Fruit fly (Drosophila melanogaster) whole organism, embryonic: ENCODE results near the gene IM33.

Experiments used
- Aef1 ChIP-seq: fragments of 200-800 bp; sonication (Bioruptor generic); IDR thresholded peaks from 3 replicates; pipeline ENCODE4 v1.3.6; 2022; ENCODE audit warnings: missing biosample characterization, missing genetic modification characterization
- B-H1 ChIP-seq: fragments of 200-800 bp; sonication (Bioruptor generic); IDR thresholded peaks from 3 replicates; pipeline ENCODE4 v1.3.6; 2022; ENCODE audit warnings: missing biosample characterization, missing genetic modification characterization
- CG1024 ChIP-seq: fragments of 200-800 bp; sonication (Bioruptor generic); IDR thresholded peaks from 2 replicates; pipeline ENCODE4 v1.3.6; 2022; ENCODE audit warnings: missing biosample characterization, missing genetic modification characterization
- CG11456 ChIP-seq: fragments of 200-800 bp; sonication (Bioruptor generic); IDR thresholded peaks from 3 replicates; pipeline ENCODE4 v1.3.6; 2022; ENCODE audit warnings: missing biosample characterization, missing genetic modification characterization
- CG12104 ChIP-seq: fragments of 200-800 bp; sonication (Bioruptor generic); optimal IDR thresholded peaks from 3 replicates; lab custom pipeline; 2016; ENCODE audit warnings: missing biosample characterization, missing genetic modification characterization
- CG12219 ChIP-seq: fragments of 200-800 bp; sonication (Bioruptor generic); optimal IDR thresholded peaks from 3 replicates; lab custom pipeline; 2018; ENCODE audit warnings: missing biosample characterization, mild to moderate bottlenecking, missing genetic modification characterization
- CG15073 ChIP-seq: fragments of 200-800 bp; sonication (Bioruptor generic); optimal IDR thresholded peaks from 2 replicates; lab custom pipeline; 2016; ENCODE audit warnings: missing biosample characterization, missing genetic modification characterization
- CG15269 ChIP-seq: fragments of 200-800 bp; sonication (Bioruptor generic); optimal IDR thresholded peaks from 2 replicates; lab custom pipeline; 2018; ENCODE audit warnings: missing biosample characterization, mild to moderate bottlenecking, missing genetic modification characterization, moderate library complexity
- CG1529 ChIP-seq: fragments of 200-800 bp; sonication (Bioruptor generic); optimal IDR thresholded peaks from 3 replicates; lab custom pipeline; 2018; ENCODE audit warnings: missing biosample characterization, missing genetic modification characterization
- CG17359 ChIP-seq: fragments of 200-800 bp; sonication (Bioruptor generic); optimal IDR thresholded peaks from 3 replicates; lab custom pipeline; 2018; ENCODE audit warnings: missing biosample characterization, mild to moderate bottlenecking, missing genetic modification characterization, moderate library complexity
- CG18262 ChIP-seq: fragments of 200-800 bp; optimal IDR thresholded peaks from 3 replicates; lab custom pipeline; 2019; ENCODE audit warnings: missing biosample characterization, mild to moderate bottlenecking, missing genetic modification characterization, moderate library complexity
- CG2875 ChIP-seq: fragments of 200-800 bp; sonication (Bioruptor generic); optimal IDR thresholded peaks from 2 replicates; lab custom pipeline; 2017; ENCODE audit warnings: missing biosample characterization, mild to moderate bottlenecking, missing genetic modification characterization, missing genetic modification reagents
- CG3065 ChIP-seq: fragments of 200-800 bp; sonication (Bioruptor generic); optimal IDR thresholded peaks from 2 replicates; lab custom pipeline; 2016; ENCODE audit warnings: missing biosample characterization, missing genetic modification characterization
- CG31365 ChIP-seq: fragments of 200-800 bp; sonication (Bioruptor generic); optimal IDR thresholded peaks from 2 replicates; lab custom pipeline; 2018; ENCODE audit warnings: missing biosample characterization, mild to moderate bottlenecking, missing genetic modification characterization
- CG32767 ChIP-seq: fragments of 200-800 bp; sonication (Bioruptor generic); IDR thresholded peaks from 2 replicates; pipeline ENCODE4 v1.3.6; 2022; ENCODE audit warnings: missing biosample characterization, missing genetic modification characterization
- CG4820 ChIP-seq: fragments of 200-800 bp; sonication (Bioruptor generic); optimal IDR thresholded peaks from 3 replicates; lab custom pipeline; 2016; ENCODE audit warnings: missing biosample characterization, missing genetic modification characterization
- CoRest ChIP-seq: fragments of 200-800 bp; sonication (Bioruptor generic); optimal IDR thresholded peaks from 3 replicates; lab custom pipeline; 2018; ENCODE audit warnings: missing biosample characterization, mild to moderate bottlenecking, missing genetic modification characterization, moderate library complexity
- Dll ChIP-seq: fragments of 200-800 bp; sonication (Bioruptor generic); IDR thresholded peaks from 4 replicates; pipeline ENCODE4 v1.3.6; 2022; ENCODE audit warnings: missing biosample characterization, missing genetic modification characterization; ENCODE audit not compliant: partially characterized antibody
- Doc2 ChIP-seq: fragments of 200-800 bp; sonication (Bioruptor generic); IDR thresholded peaks from 2 replicates; pipeline ENCODE4 v1.3.6; 2022; ENCODE audit warnings: missing biosample characterization, missing genetic modification characterization
- Doc3 ChIP-seq: fragments of 200-800 bp; sonication (Bioruptor generic); IDR thresholded peaks from 3 replicates; pipeline ENCODE4 v1.3.6; 2022; ENCODE audit warnings: missing biosample characterization, missing genetic modification characterization; ENCODE audit not compliant: partially characterized antibody
- Dp ChIP-seq: fragments of 200-800 bp; sonication (Bioruptor generic); optimal IDR thresholded peaks from 2 replicates; lab custom pipeline; 2018; ENCODE audit warnings: missing biosample characterization, mild to moderate bottlenecking, missing genetic modification characterization, moderate library complexity
- E2f2 ChIP-seq: fragments of 200-800 bp; sonication (Bioruptor generic); IDR thresholded peaks from 2 replicates; pipeline ENCODE4 v1.3.6; 2022; ENCODE audit warnings: missing biosample characterization, missing genetic modification characterization
- H2.0 ChIP-seq: fragments of 200-800 bp; sonication (Bioruptor generic); IDR thresholded peaks from 2 replicates; pipeline ENCODE4 v1.3.6; 2022; ENCODE audit warnings: missing biosample characterization, missing genetic modification characterization
- HLH4C ChIP-seq: fragments of 200-800 bp; sonication (Bioruptor generic); IDR thresholded peaks from 3 replicates; pipeline ENCODE4 v1.3.6; 2022; ENCODE audit warnings: missing biosample characterization, missing genetic modification characterization; ENCODE audit not compliant: partially characterized antibody
- NC2α ChIP-seq: fragments of 200-800 bp; sonication (Bioruptor generic); optimal IDR thresholded peaks from 2 replicates; lab custom pipeline; 2016; ENCODE audit warnings: missing biosample characterization, missing genetic modification characterization
- NC2β ChIP-seq: fragments of 200-800 bp; sonication (Bioruptor generic); optimal IDR thresholded peaks from 2 replicates; lab custom pipeline; 2016; ENCODE audit warnings: missing biosample characterization, missing genetic modification characterization
- Nf-YA ChIP-seq: fragments of 200-800 bp; sonication (Bioruptor generic); IDR thresholded peaks from 2 replicates; pipeline ENCODE4 v1.3.6; 2022; ENCODE audit warnings: missing biosample characterization, missing genetic modification characterization
- Opbp ChIP-seq: fragments of 200-800 bp; sonication (Bioruptor generic); IDR thresholded peaks from 3 replicates; pipeline ENCODE4 v1.3.6; 2022; ENCODE audit warnings: missing biosample characterization, missing genetic modification characterization; ENCODE audit not compliant: partially characterized antibody
- Tbp ChIP-seq: fragments of >200 bp; optimal IDR thresholded peaks from 2 replicates; lab custom pipeline; 2018; ENCODE audit warnings: missing biosample characterization, missing genetic modification characterization
- Vsx1 ChIP-seq: fragments of 200-800 bp; sonication (Bioruptor generic); optimal IDR thresholded peaks from 2 replicates; lab custom pipeline; 2017; ENCODE audit warnings: missing biosample characterization, mild to moderate bottlenecking, missing genetic modification characterization, missing genetic modification reagents
- ab ChIP-seq: fragments of 200-800 bp; sonication (Bioruptor generic); optimal IDR thresholded peaks from 2 replicates; lab custom pipeline; 2016; ENCODE audit warnings: missing biosample characterization, missing genetic modification characterization
- ac ChIP-seq: fragments of 200-800 bp; sonication (Bioruptor generic); optimal IDR thresholded peaks from 3 replicates; lab custom pipeline; 2017; ENCODE audit warnings: missing biosample characterization, mild to moderate bottlenecking, missing genetic modification characterization
- al ChIP-seq: fragments of 200-800 bp; sonication (Bioruptor generic); IDR thresholded peaks from 2 replicates; pipeline ENCODE4 v1.3.6; 2022; ENCODE audit warnings: missing biosample characterization, missing genetic modification characterization
- az2 ChIP-seq: fragments of 200-800 bp; sonication (Bioruptor generic); optimal IDR thresholded peaks from 3 replicates; lab custom pipeline; 2016; ENCODE audit warnings: missing biosample characterization, missing genetic modification characterization
- br ChIP-seq: fragments of >200 bp; optimal IDR thresholded peaks from 2 replicates; lab custom pipeline; 2017
- croc ChIP-seq: fragments of 200-800 bp; sonication (Bioruptor generic); conservative IDR thresholded peaks from 3 replicates; pipeline ENCODE4 v1.3.6; 2022; ENCODE audit warnings: missing biosample characterization, missing genetic modification characterization
- cwo ChIP-seq: fragments of 200-800 bp; sonication (Bioruptor generic); optimal IDR thresholded peaks from 3 replicates; lab custom pipeline; 2017; ENCODE audit warnings: missing biosample characterization, missing genetic modification characterization, mild to moderate bottlenecking, moderate library complexity, missing genetic modification reagents
- dpn ChIP-seq, 2 experiments: fragments of 200-800 bp; sonication (Bioruptor generic); optimal IDR thresholded peaks; 3 replicates each; lab custom pipeline; 2016; ENCODE audit warnings: missing biosample characterization in 2 of 2, missing genetic modification characterization in 2 of 2
- gcm2 ChIP-seq: fragments of 200-800 bp; sonication (Bioruptor generic); optimal IDR thresholded peaks from 2 replicates; lab custom pipeline; 2016; ENCODE audit warnings: missing biosample characterization, missing genetic modification characterization
- her ChIP-seq: fragments of 200-800 bp; sonication (Bioruptor generic); optimal IDR thresholded peaks from 2 replicates; lab custom pipeline; 2016; ENCODE audit warnings: missing biosample characterization, missing genetic modification characterization
- hkb ChIP-seq, 2 experiments: fragments of 200-800 bp in 1 of 2; fragments of >200 bp in 1 of 2; sonication (Bioruptor generic) in 1 of 2; IDR thresholded peaks in 1 of 2; optimal IDR thresholded peaks in 1 of 2; 2 replicates each; pipeline versions ENCODE4 v1.3.6 to Lab custom; 2017 to 2022; ENCODE audit warnings: missing biosample characterization in 1 of 2, missing genetic modification characterization in 1 of 2
- jigr1 ChIP-seq: fragments of 200-800 bp; sonication (Bioruptor generic); IDR thresholded peaks from 3 replicates; pipeline ENCODE4 v1.3.6; 2022; ENCODE audit warnings: missing biosample characterization, missing genetic modification characterization
- maf-S ChIP-seq: fragments of 200-800 bp; sonication (Bioruptor generic); optimal IDR thresholded peaks from 2 replicates; lab custom pipeline; 2016; ENCODE audit warnings: missing biosample characterization, missing genetic modification characterization
- mam ChIP-seq: fragments of 200-800 bp; sonication (Bioruptor generic); optimal IDR thresholded peaks from 3 replicates; lab custom pipeline; 2016; ENCODE audit warnings: missing biosample characterization, missing genetic modification characterization
- pfk ChIP-seq: fragments of 200-800 bp; sonication (Bioruptor generic); optimal IDR thresholded peaks from 2 replicates; lab custom pipeline; 2018; ENCODE audit warnings: missing biosample characterization, mild to moderate bottlenecking, missing genetic modification characterization, moderate library complexity
- run ChIP-seq: fragments of 200-800 bp; sonication (Bioruptor generic); optimal IDR thresholded peaks from 3 replicates; lab custom pipeline; 2018; ENCODE audit warnings: missing biosample characterization, mild to moderate bottlenecking, missing genetic modification characterization
- sc ChIP-seq, 3 experiments: fragments of >200 bp in 2 of 3; fragments of 200-800 bp in 1 of 3; sonication (Bioruptor generic) in 1 of 3; optimal IDR thresholded peaks; 2 replicates in 2 of 3; 3 replicates in 1 of 3; lab custom pipeline; 2017; ENCODE audit warnings: mild to moderate bottlenecking in 1 of 3, missing biosample characterization in 1 of 3, missing genetic modification characterization in 1 of 3, missing genetic modification reagents in 1 of 3
- seq ChIP-seq: fragments of 200-800 bp; sonication (Bioruptor generic); IDR thresholded peaks from 2 replicates; pipeline ENCODE4 v1.3.6; 2022; ENCODE audit warnings: missing biosample characterization, missing genetic modification characterization
- shn ChIP-seq: fragments of 200-800 bp; sonication (Bioruptor generic); optimal IDR thresholded peaks from 3 replicates; lab custom pipeline; 2016; ENCODE audit warnings: missing biosample characterization, missing genetic modification characterization
- stwl ChIP-seq: fragments of 200-800 bp; sonication (Bioruptor generic); optimal IDR thresholded peaks from 3 replicates; lab custom pipeline; 2018; ENCODE audit warnings: missing biosample characterization, mild to moderate bottlenecking, missing genetic modification characterization, moderate library complexity
- sug ChIP-seq: fragments of 200-800 bp; optimal IDR thresholded peaks from 2 replicates; lab custom pipeline; 2019; ENCODE audit warnings: missing biosample characterization, mild to moderate bottlenecking, missing genetic modification characterization, moderate library complexity

The IM33 gene

dm6 chr2L:3703260-3703659, 6.8 kb upstream of the IM33 start, which contains the start of gene CG2816 (continued):
- no peak for TF ChIP-seq stwl (tag; lab: Kevin White, UChicago)
- TF ChIP-seq CG32767 (GFP tag; lab: Robert Waterston, UW), result 0 out of 2 replicates have a peak, but pooled peaks have one; percentile 14
- TF ChIP-seq NC2α (GFP tag; lab: Kevin White, UChicago), result no peak
- no peak for TF ChIP-seq ac
- TF ChIP-seq CG1024 (GFP tag; lab: Robert Waterston, UW), result no peak
- no peak for TF ChIP-seq gcm2
- TF ChIP-seq CG12219 (GFP tag; lab: Kevin White, UChicago), result peak; percentile 59
- peak; percentile 59 for TF ChIP-seq sug
- TF ChIP-seq CG15073 (GFP tag; lab: Kevin White, UChicago), result no peak
- no peak for TF ChIP-seq Dll (GFP tag; lab: Robert Waterston, UW)
- TF ChIP-seq Vsx1, result no peak
- TF ChIP-seq mam, result peak; percentile 96
- TF ChIP-seq B-H1 (GFP tag; lab: Robert Waterston, UW), result no peak
- no peak for TF ChIP-seq run (tag; lab: Kevin White, UChicago)
- TF ChIP-seq maf-S (GFP tag; lab: Kevin White, UChicago), result peak; percentile 84
- TF ChIP-seq pfk (GFP tag; lab: Kevin White, UChicago), result no peak
- TF ChIP-seq croc (GFP tag; lab: Robert Waterston, UW), result no peak
- no peak for TF ChIP-seq sc (optimal IDR thresholded peaks at IDR 0.05; lab: Kevin White, UChicago)
- no peak for TF ChIP-seq sc (GFP tag; optimal IDR thresholded peaks at IDR 0.05; lab: Kevin White, UChicago)
- no peak for TF ChIP-seq Tbp
- peak; percentile 67 for TF ChIP-seq shn (GFP tag; lab: Kevin White, UChicago)
- TF ChIP-seq dpn (GFP tag; optimal IDR thresholded peaks at IDR 0.05; lab: Kevin White, UChicago), result peak; percentile 63 to 79
- no peak for TF ChIP-seq CG1529 (GFP tag; lab: Kevin White, UChicago)
- TF ChIP-seq Opbp (GFP tag; lab: Robert Waterston, UW), result no peak
- peak; percentile 40 for TF ChIP-seq az2
- no peak for TF ChIP-seq CG2875 (GFP tag; lab: Kevin White, UChicago)
- no peak for TF ChIP-seq HLH4C
- TF ChIP-seq her (GFP tag; lab: Kevin White, UChicago), result peak; percentile 84
- no peak for TF ChIP-seq br (lab: Kevin White, UChicago)
- peak; percentile 47 for TF ChIP-seq seq (GFP tag; lab: Robert Waterston, UW)
- peak; percentile 49 for TF ChIP-seq CoRest (tag; lab: Kevin White, UChicago)
- TF ChIP-seq E2f2 (GFP tag; lab: Robert Waterston, UW), result peak; percentile 41; the same call in 1 of the 2 replicates
- TF ChIP-seq NC2β (GFP tag; lab: Kevin White, UChicago), result no peak
- TF ChIP-seq CG31365 (tag; lab: Kevin White, UChicago), result no peak
- TF ChIP-seq CG11456 (GFP tag; lab: Robert Waterston, UW), result peak; percentile 95; the same call in 2 of the 3 replicates
- peak; percentile 47 for TF ChIP-seq ab (GFP tag; lab: Kevin White, UChicago)
- peak; percentile 60; the same call in 2 of the 3 replicates for TF ChIP-seq Aef1 (GFP tag; lab: Robert Waterston, UW)
- peak; percentile 95 for TF ChIP-seq al (GFP tag; lab: Robert Waterston, UW)
- TF ChIP-seq cwo (GFP tag; lab: Kevin White, UChicago), result peak; percentile 18
- TF ChIP-seq Doc3 (GFP tag; lab: Robert Waterston, UW), result no peak
- no peak for TF ChIP-seq CG3065
- TF ChIP-seq CG12104, result no peak
- peak; percentile 79 for TF ChIP-seq CG15269 (tag; lab: Kevin White, UChicago)
- TF ChIP-seq hkb (optimal IDR thresholded peaks at IDR 0.05; lab: Kevin White, UChicago), result no peak
- 0 out of 2 replicates have a peak, but pooled peaks have one; percentile 35 for TF ChIP-seq hkb (GFP tag; IDR thresholded peaks at IDR 0.05; lab: Robert Waterston, UW)
- TF ChIP-seq CG4820 (GFP tag; lab: Kevin White, UChicago), result no peak
- peak; percentile 76 for TF ChIP-seq H2.0 (GFP tag; lab: Robert Waterston, UW)
- no peak for TF ChIP-seq Doc2 (GFP tag; lab: Robert Waterston, UW)
- no peak for TF ChIP-seq CG18262 (tag; lab: Kevin White, UChicago)
- no peak for TF ChIP-seq jigr1 (GFP tag; lab: Robert Waterston, UW)
- TF ChIP-seq Nf-YA (GFP tag; lab: Robert Waterston, UW), result no peak
- no peak for TF ChIP-seq Dp (GFP tag; lab: Kevin White, UChicago)
- peak; percentile 18 for TF ChIP-seq CG17359 (tag; lab: Kevin White, UChicago)
